Fruit fly (Drosophila melanogaster): ENCODE results near the gene Pcyt2.

Gene Pcyt2

dm6 chr3L:1548345-1548970 is 4.8 kb upstream of the Pcyt2 start (continued):
- TF ChIP-seq CG1024 (GFP tag; IDR thresholded peaks at IDR 0.05) (no peak), CG8924 (tag; optimal IDR thresholded peaks at IDR 0.05) (peak; percentile 76), Ravus (GFP tag; IDR thresholded peaks at IDR 0.05) (0 out of 2 replicates have a peak, but pooled peaks have one; percentile 0), Dip2 (GFP tag; IDR thresholded peaks at IDR 0.05) (no peak), CG9876 (GFP tag; optimal IDR thresholded peaks at IDR 0.05) (no peak), ftz-f1 (GFP tag; optimal IDR thresholded peaks at IDR 0.05) (no peak), Hr78 (GFP tag; optimal IDR thresholded peaks at IDR 0.05) (no peak), CG12299 (tag; optimal IDR thresholded peaks at IDR 0.05) (peak; percentile 12), cg (GFP tag; optimal IDR thresholded peaks at IDR 0.05) (no peak), BtbVII (GFP tag; optimal IDR thresholded peaks at IDR 0.05) (peak; percentile 71), btn (GFP tag; optimal IDR thresholded peaks at IDR 0.05) (no peak), br (optimal IDR thresholded peaks at IDR 0.05) (no peak), fu2 (GFP tag; optimal IDR thresholded peaks at IDR 0.05) (peak; percentile 34), MBD-R2 (GFP tag; IDR thresholded peaks at IDR 0.05) (no peak; the same call in 1 of the 2 replicates), az2 (GFP tag; optimal IDR thresholded peaks at IDR 0.05) (peak; percentile 40), CG2199 (GFP tag; IDR thresholded peaks at IDR 0.05) (no peak), GATAe (GFP tag; conservative IDR thresholded peaks at IDR 0.05) (0 out of 2 replicates have a peak, but pooled peaks have one; percentile 36), CoRest (tag; optimal IDR thresholded peaks at IDR 0.05) (peak; percentile 70), gsb-n (tag; optimal IDR thresholded peaks at IDR 0.05) (no peak), Dad (GFP tag; optimal IDR thresholded peaks at IDR 0.05) (peak; percentile 5), CG8281 (tag; optimal IDR thresholded peaks at IDR 0.05) (peak; percentile 19), H2.0 (GFP tag; IDR thresholded peaks at IDR 0.05) (peak; percentile 40; the same call in 1 of the 2 replicates), CG10366 (GFP tag; IDR thresholded peaks at IDR 0.05) (peak; percentile 45), CG14441 (GFP tag; IDR thresholded peaks at IDR 0.05) (no peak), CG9932 (GFP tag; IDR thresholded peaks at IDR 0.05) (peak; percentile 69), CG9727 (GFP tag; optimal IDR thresholded peaks at IDR 0.05) (peak; percentile 73), bowl (GFP tag; IDR thresholded peaks at IDR 0.05) (no peak), Ets97D (GFP tag; optimal IDR thresholded peaks at IDR 0.05) (no peak), CG11504 (tag; optimal IDR thresholded peaks at IDR 0.05) (peak; percentile 76), CG7839 (tag; optimal IDR thresholded peaks at IDR 0.05) (peak; percentile 79), CG32532 (GFP tag; IDR thresholded peaks at IDR 0.05) (peak; percentile 68), CG14667 (GFP tag; IDR thresholded peaks at IDR 0.05) (no peak), fd3F (GFP tag; optimal IDR thresholded peaks at IDR 0.05) (peak; percentile 48), HLH54F (GFP tag; optimal IDR thresholded peaks at IDR 0.05) (peak; percentile 50), Dek (tag; optimal IDR thresholded peaks at IDR 0.05) (peak; percentile 70), CG1832 (GFP tag; optimal IDR thresholded peaks at IDR 0.05) (no peak), toy (GFP tag; IDR thresholded peaks at IDR 0.05) (no peak), CG7786 (GFP tag; optimal IDR thresholded peaks at IDR 0.05) (peak; percentile 57), CG10543 (GFP tag; optimal IDR thresholded peaks at IDR 0.05) (peak; percentile 35), Poxn (GFP tag; IDR thresholded peaks at IDR 0.05) (no peak), Atf-2 (GFP tag; optimal IDR thresholded peaks at IDR 0.05) (peak; percentile 24), CG12219 (GFP tag; optimal IDR thresholded peaks at IDR 0.05) (no peak), abd-A (tag; optimal IDR thresholded peaks at IDR 0.05) (no peak), CG4820 (GFP tag; optimal IDR thresholded peaks at IDR 0.05) (peak; percentile 37), CG7928 (GFP tag; optimal IDR thresholded peaks at IDR 0.05) (peak; percentile 18), HLH3B (GFP tag; IDR thresholded peaks at IDR 0.05) (0 out of 2 replicates have a peak, but pooled peaks have one; percentile 37), D19A (tag; optimal IDR thresholded peaks at IDR 0.05) (peak; percentile 34), HmgZ (tag; optimal IDR thresholded peaks at IDR 0.05) (peak; percentile 25), Usf (GFP tag; optimal IDR thresholded peaks at IDR 0.05) (peak; percentile 55), trem (tag; optimal IDR thresholded peaks at IDR 0.05) (no peak), CG31365 (tag; optimal IDR thresholded peaks at IDR 0.05) (no peak)

Data from whole organism, embryonic.